Worm (Caenorhabditis elegans): ENCODE results near the gene F45D3.3.

ce11 chrV:12503494-12503893, 46.7 kb downstream of the F45D3.3 start, which contains the start of gene T28H10.1:
- TF ChIP-seq bed-3 (GFP tag; optimal IDR thresholded peaks at IDR 0.05) (no peak), nhr-237 (tag; optimal IDR thresholded peaks at IDR 0.05) (no peak), snpc-4 (tag; optimal IDR thresholded peaks at IDR 0.05) (no peak), elt-1 (tag; optimal IDR thresholded peaks at IDR 0.05; ENCODE audit: borderline replicate concordance, insufficient read depth) (no peak), lsy-2 (tag; optimal IDR thresholded peaks at IDR 0.05) (no peak), ham-2 (GFP tag; optimal IDR thresholded peaks at IDR 0.05) (no peak), nhr-76 (tag; optimal IDR thresholded peaks at IDR 0.05) (no peak), nhr-12 (tag; optimal IDR thresholded peaks at IDR 0.05) (no peak), ztf-11 (tag; optimal IDR thresholded peaks at IDR 0.05) (no peak), unc-62 (GFP tag; optimal IDR thresholded peaks at IDR 0.05) (no peak), unc-120 (tag; optimal IDR thresholded peaks at IDR 0.05; ENCODE audit: poor library complexity, severe bottlenecking) (no peak)

Measured in whole organism, mixed stage, embryonic.